Worm (Caenorhabditis elegans): ENCODE measurements around the gene fipr-10.
A peak's percentile ranks its signal among the peaks of the same experiment; 100 is the strongest.

fipr-10 gene

ce11 chrV:9913863-9914262 is at the start of gene fipr-10:
Gene fipr-10 (plus strand): TSS chrV:9914163.
- TF ChIP-seq ama-1 (optimal IDR thresholded peaks at IDR 0.05) (no peak), daf-12 (tag; optimal IDR thresholded peaks at IDR 0.05) (no peak), ztf-4 (tag; optimal IDR thresholded peaks at IDR 0.05) (no peak)

- TF ChIP-seq elt-2 (tag; optimal IDR thresholded peaks at IDR 0.05) (no peak), mdl-1 (tag; optimal IDR thresholded peaks at IDR 0.05) (no peak), jun-1 (tag; optimal IDR thresholded peaks at IDR 0.05) (no peak), ceh-28 (tag; optimal IDR thresholded peaks at IDR 0.05) (no peak), egl-5 (tag; optimal IDR thresholded peaks at IDR 0.05) (no peak), elt-3 (tag; optimal IDR thresholded peaks at IDR 0.05) (no peak), ceh-82 (tag; optimal IDR thresholded peaks at IDR 0.05) (no peak), ztf-11 (tag; optimal IDR thresholded peaks at IDR 0.05) (no peak)
Measured at ce11 chrV:9868311-9868710, 45.7 kb upstream of the fipr-10 start, which contains the start of gene srab-17. Gene srab-17 (minus strand): TSS chrV:9868411.

- TF ChIP-seq daf-12 (tag; optimal IDR thresholded peaks at IDR 0.05) (no peak), unc-39 (tag; optimal IDR thresholded peaks at IDR 0.05) (no peak), ama-1 (optimal IDR thresholded peaks at IDR 0.05) (no peak), nhr-237 (tag; optimal IDR thresholded peaks at IDR 0.05) (no peak), nfya-1 (tag; optimal IDR thresholded peaks at IDR 0.05; ENCODE audit: insufficient read depth) (no peak), zag-1 (tag; optimal IDR thresholded peaks at IDR 0.05) (no peak), mdl-1 (tag; optimal IDR thresholded peaks at IDR 0.05) (no peak), aly-2 (tag; optimal IDR thresholded peaks at IDR 0.05) (no peak), sea-2 (GFP tag; optimal IDR thresholded peaks at IDR 0.05) (no peak)
Measured at ce11 chrV:9871339-9871738, 42.6 kb upstream of the fipr-10 start, which contains the start of gene srab-18. Gene srab-18 (minus strand): TSS chrV:9871439.

ce11 chrV:9879404-9879803 is 34.6 kb upstream of the fipr-10 start, which contains the start of gene srab-26:
Gene srab-26 (minus strand): TSS chrV:9879504.
- TF ChIP-seq tbx-2 (tag; optimal IDR thresholded peaks at IDR 0.05) (no peak), daf-12 (tag; optimal IDR thresholded peaks at IDR 0.05) (no peak)

ce11 chrV:9879867-9880266 is 34.1 kb upstream of the fipr-10 start, which contains the start of gene sdz-31:
Gene sdz-31 (plus strand): TSS chrV:9880167.
- no peak for TF ChIP-seq lin-15B (tag; optimal IDR thresholded peaks at IDR 0.05)
- TF ChIP-seq daf-12 (tag; optimal IDR thresholded peaks at IDR 0.05), result no peak
- TF ChIP-seq nhr-11 (tag; optimal IDR thresholded peaks at IDR 0.05), result no peak
- no peak for TF ChIP-seq zag-1 (tag; optimal IDR thresholded peaks at IDR 0.05)
- TF ChIP-seq nhr-237 (tag; optimal IDR thresholded peaks at IDR 0.05), result no peak
- no peak for TF ChIP-seq nfya-1 (tag; optimal IDR thresholded peaks at IDR 0.05; ENCODE audit: insufficient read depth)
- no peak for TF ChIP-seq fkh-10 (GFP tag; optimal IDR thresholded peaks at IDR 0.05)
- TF ChIP-seq elt-3 (tag; optimal IDR thresholded peaks at IDR 0.05), result no peak

- peak; percentile 40 for TF ChIP-seq pha-4 (tag; optimal IDR thresholded peaks at IDR 0.05)
- peak; percentile 39 for TF ChIP-seq nhr-23 (tag; optimal IDR thresholded peaks at IDR 0.05)
- TF ChIP-seq tbx-2 (tag; optimal IDR thresholded peaks at IDR 0.05), result no peak
Measured at ce11 chrV:9885918-9886488, 28.0 kb upstream of the fipr-10 start, which contains the start of gene clp-9. Gene clp-9 (minus strand): TSS chrV:9885968.

ce11 chrV:9889629-9890028 is 24.3 kb upstream of the fipr-10 start, which contains the start of gene fshr-1:
Gene fshr-1 (plus strand): TSS chrV:9889837.
- TF ChIP-seq pqm-1 (tag; optimal IDR thresholded peaks at IDR 0.05), result peak; percentile 66
- no peak for TF ChIP-seq nhr-67 (tag; optimal IDR thresholded peaks at IDR 0.05)
- TF ChIP-seq elt-2 (tag; optimal IDR thresholded peaks at IDR 0.05), result peak; percentile 86
- peak; percentile 45 for TF ChIP-seq pha-4 (tag; optimal IDR thresholded peaks at IDR 0.05)
- no peak for TF ChIP-seq nhr-28 (tag; optimal IDR thresholded peaks at IDR 0.05)
- peak; percentile 1 for TF ChIP-seq jun-1 (tag; optimal IDR thresholded peaks at IDR 0.05)
- TF ChIP-seq ceh-28 (tag; optimal IDR thresholded peaks at IDR 0.05), result peak; percentile 14
- peak; percentile 47 for TF ChIP-seq skn-1 (tag; optimal IDR thresholded peaks at IDR 0.05)

- TF ChIP-seq fos-1 (tag; optimal IDR thresholded peaks at IDR 0.05) (no peak), ama-1 (optimal IDR thresholded peaks at IDR 0.05) (no peak), R02D3.7 (tag; optimal IDR thresholded peaks at IDR 0.05) (no peak), skn-1 (tag; optimal IDR thresholded peaks at IDR 0.05) (no peak), nfya-1 (tag; optimal IDR thresholded peaks at IDR 0.05; ENCODE audit: insufficient read depth) (no peak), pqm-1 (tag; optimal IDR thresholded peaks at IDR 0.05) (no peak), nhr-12 (tag; optimal IDR thresholded peaks at IDR 0.05) (no peak), ceh-28 (tag; optimal IDR thresholded peaks at IDR 0.05) (no peak), lin-39 (tag; optimal IDR thresholded peaks at IDR 0.05) (no peak)
Measured at ce11 chrV:9899278-9899677, 14.7 kb upstream of the fipr-10 start, which contains the start of gene egl-47. Gene egl-47 (plus strand): TSS chrV:9899578.
